Worm (Caenorhabditis elegans): Measurements from ENCODE around the gene srlf-18.

DNA sequence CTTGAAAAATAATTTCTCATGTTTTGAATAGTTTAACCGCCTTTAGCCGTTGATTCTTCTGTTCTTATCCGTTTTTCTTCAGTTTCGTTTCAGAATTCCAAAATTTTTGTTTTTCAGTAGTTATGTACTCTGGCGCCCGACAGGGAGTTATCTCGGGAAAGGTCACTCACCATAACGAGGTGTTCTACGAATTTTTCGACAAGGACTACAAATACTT, 41.9 kb upstream of the srlf-18 start, which contains the start of gene F01G4.4:
- no peak for TF ChIP-seq sptf-1 (tag; optimal IDR thresholded peaks at IDR 0.05)
- TF ChIP-seq nhr-28 (tag; optimal IDR thresholded peaks at IDR 0.05), result no peak
- TF ChIP-seq elt-3 (tag; optimal IDR thresholded peaks at IDR 0.05), result no peak
- no peak for TF ChIP-seq ztf-11 (tag; optimal IDR thresholded peaks at IDR 0.05)
- TF ChIP-seq sox-4 (tag; optimal IDR thresholded peaks at IDR 0.05), result no peak
- no peak for TF ChIP-seq unc-62 (GFP tag; optimal IDR thresholded peaks at IDR 0.05)
- no peak for TF ChIP-seq elt-2 (tag; optimal IDR thresholded peaks at IDR 0.05)
- no peak for TF ChIP-seq nhr-11 (tag; optimal IDR thresholded peaks at IDR 0.05)
- TF ChIP-seq blmp-1 (tag; optimal IDR thresholded peaks at IDR 0.05), result no peak
- TF ChIP-seq ceh-88 (GFP tag; IDR thresholded peaks at IDR 0.05), result no peak
- no peak for TF ChIP-seq lin-13 (GFP tag; optimal IDR thresholded peaks at IDR 0.05)
- TF ChIP-seq alr-1 (tag; optimal IDR thresholded peaks at IDR 0.05; ENCODE audit: borderline replicate concordance), result no peak

Data from whole organism, L1 larva.